Worm (Caenorhabditis elegans): ENCODE measurements around the gene F58E6.5.
A peak's percentile ranks its signal among the peaks of the same experiment; 100 is the strongest.

F58E6.5 gene

DNA sequence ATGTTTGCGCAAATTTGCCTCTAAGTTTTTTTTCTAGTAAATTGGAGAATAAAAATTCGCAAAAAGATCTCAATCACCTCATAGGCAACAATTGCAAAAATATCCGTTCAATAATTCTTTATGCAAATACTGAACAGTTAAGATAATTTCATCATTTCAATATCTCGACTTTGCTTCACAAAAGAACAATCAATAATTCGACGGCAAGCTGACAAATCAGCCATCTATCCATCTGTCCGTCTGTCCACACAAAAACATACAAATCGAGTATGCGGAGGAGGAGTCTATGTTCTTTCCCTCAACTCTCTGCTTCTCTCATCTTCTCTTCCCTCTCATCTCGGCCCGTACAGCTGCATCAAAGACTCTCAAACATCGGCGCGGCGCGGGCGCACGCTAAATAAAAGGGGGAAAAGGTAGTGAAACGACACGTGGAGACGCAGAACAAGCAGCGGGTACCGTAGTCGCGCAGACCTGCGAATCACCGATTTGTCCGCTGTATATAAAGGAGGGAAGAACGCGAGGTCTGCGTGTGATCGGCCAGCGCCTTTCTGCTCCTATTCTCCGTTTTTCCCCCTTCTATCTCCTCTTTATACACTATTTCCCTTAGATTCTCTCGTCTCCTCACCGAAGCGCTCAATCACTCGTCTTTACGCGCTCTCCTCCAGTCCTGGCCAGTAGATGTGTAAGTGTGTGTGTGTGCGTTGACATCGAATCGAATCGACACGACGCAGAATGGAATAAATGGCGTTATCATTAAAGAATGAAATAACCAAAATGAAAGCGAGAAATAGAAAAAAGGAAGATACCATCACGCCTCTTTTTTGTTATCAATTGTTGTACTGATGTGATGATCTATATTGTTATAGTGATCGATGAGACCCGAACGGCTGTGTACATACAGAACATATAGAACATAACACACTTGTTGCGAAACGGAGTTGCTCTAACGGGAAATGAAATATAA, 23.3 kb downstream of the F58E6.5 start:
- TF ChIP-seq mab-5 (tag; optimal IDR thresholded peaks at IDR 0.05) = peak; percentile 76
- peak; percentile 96 for TF ChIP-seq C34F6.9 (tag; optimal IDR thresholded peaks at IDR 0.05)
- no peak for TF ChIP-seq alr-1 (tag; optimal IDR thresholded peaks at IDR 0.05)
- peak; percentile 93 for TF ChIP-seq nhr-25 (tag; optimal IDR thresholded peaks at IDR 0.05)
- peak; percentile 96 for TF ChIP-seq nhr-21 (tag; optimal IDR thresholded peaks at IDR 0.05)
- peak; percentile 68 for TF ChIP-seq gmeb-1 (tag; optimal IDR thresholded peaks at IDR 0.05)
- TF ChIP-seq unc-62 (GFP tag; optimal IDR thresholded peaks at IDR 0.05) = no peak
- peak; percentile 90 to 98 for TF ChIP-seq lsy-2 (tag; optimal IDR thresholded peaks at IDR 0.05)
- TF ChIP-seq aly-2 (tag; optimal IDR thresholded peaks at IDR 0.05) = no peak
- TF ChIP-seq skn-1 (tag; optimal IDR thresholded peaks at IDR 0.05) = peak; percentile 55
- peak; percentile 77 for TF ChIP-seq nhr-6 (tag; optimal IDR thresholded peaks at IDR 0.05)
- TF ChIP-seq unc-55 (GFP tag; optimal IDR thresholded peaks at IDR 0.05) = peak; percentile 95
- peak; percentile 85 for TF ChIP-seq egl-27 (tag; optimal IDR thresholded peaks at IDR 0.05)
- TF ChIP-seq fos-1 (tag; optimal IDR thresholded peaks at IDR 0.05) = peak; percentile 97
- peak; percentile 98 for TF ChIP-seq crh-2 (tag; optimal IDR thresholded peaks at IDR 0.05)
- TF ChIP-seq nhr-10 (tag; optimal IDR thresholded peaks at IDR 0.05) = peak; percentile 23
- TF ChIP-seq nhr-12 (tag; optimal IDR thresholded peaks at IDR 0.05) = no peak
- TF ChIP-seq ztf-1 (GFP tag; conservative IDR thresholded peaks at IDR 0.05) = 0 out of 2 replicates have a peak, but pooled peaks have one; percentile 63
- TF ChIP-seq Y55F3AM.14 (GFP tag; optimal IDR thresholded peaks at IDR 0.05) = peak; percentile 90
- TF ChIP-seq R02D3.7 (tag; optimal IDR thresholded peaks at IDR 0.05) = no peak
- peak; percentile 69 for TF ChIP-seq unc-39 (tag; optimal IDR thresholded peaks at IDR 0.05)
- peak; percentile 39 for TF ChIP-seq ztf-11 (tag; optimal IDR thresholded peaks at IDR 0.05)
- TF ChIP-seq mbf-1 (tag; optimal IDR thresholded peaks at IDR 0.05) = no peak
- peak; percentile 90 for TF ChIP-seq sma-9 (GFP tag; optimal IDR thresholded peaks at IDR 0.05)
- TF ChIP-seq sma-9 (tag; optimal IDR thresholded peaks at IDR 0.05) = no peak
- TF ChIP-seq ztf-4 (tag; optimal IDR thresholded peaks at IDR 0.05) = peak; percentile 94
- TF ChIP-seq peb-1 (tag; optimal IDR thresholded peaks at IDR 0.05) = no peak
- TF ChIP-seq ZK546.5 (tag; optimal IDR thresholded peaks at IDR 0.05) = peak; percentile 61
- TF ChIP-seq mdl-1 (tag; optimal IDR thresholded peaks at IDR 0.05) = peak; percentile 90 to 98
- peak; percentile 93 for TF ChIP-seq sma-3 (GFP tag; optimal IDR thresholded peaks at IDR 0.05)
- peak; percentile 93 for TF ChIP-seq zag-1 (tag; optimal IDR thresholded peaks at IDR 0.05)
- peak; percentile 98 for TF ChIP-seq F13H6.1 (tag; optimal IDR thresholded peaks at IDR 0.05)
- peak; percentile 99 for TF ChIP-seq ama-1 (optimal IDR thresholded peaks at IDR 0.05)
- TF ChIP-seq nhr-11 (tag; optimal IDR thresholded peaks at IDR 0.05) = peak; percentile 77
- TF ChIP-seq nhr-77 (tag; optimal IDR thresholded peaks at IDR 0.05) = no peak
- peak; percentile 88 for TF ChIP-seq lin-13 (GFP tag; optimal IDR thresholded peaks at IDR 0.05)
- TF ChIP-seq dmd-4 (tag; optimal IDR thresholded peaks at IDR 0.05) = no peak
- TF ChIP-seq sem-4 (tag; optimal IDR thresholded peaks at IDR 0.05) = peak; percentile 61
- peak; percentile 98 for TF ChIP-seq nhr-129 (tag; optimal IDR thresholded peaks at IDR 0.05)
- peak; percentile 80 for TF ChIP-seq lin-39 (tag; optimal IDR thresholded peaks at IDR 0.05)
- TF ChIP-seq nhr-23 (tag; optimal IDR thresholded peaks at IDR 0.05) = no peak
- TF ChIP-seq elt-1 (tag; optimal IDR thresholded peaks at IDR 0.05) = no peak
- TF ChIP-seq snpc-4 (tag; optimal IDR thresholded peaks at IDR 0.05) = peak; percentile 79
- no peak for TF ChIP-seq ceh-82 (tag; optimal IDR thresholded peaks at IDR 0.05)
- peak; percentile 91 for TF ChIP-seq ceh-16 (tag; optimal IDR thresholded peaks at IDR 0.05)
- TF ChIP-seq nhr-237 (tag; optimal IDR thresholded peaks at IDR 0.05) = no peak
- peak; percentile 76 for TF ChIP-seq blmp-1 (tag; optimal IDR thresholded peaks at IDR 0.05; ENCODE audit: insufficient read depth)
- no peak for TF ChIP-seq elt-3 (tag; optimal IDR thresholded peaks at IDR 0.05)
- peak; percentile 98 for TF ChIP-seq lin-11 (tag; optimal IDR thresholded peaks at IDR 0.05)

Measured in whole organism, L2 larva.